Fruit fly (Drosophila melanogaster) S2 (cell line): ENCODE results near the gene HtrA2.

Source experiments
- CG8478 ChIP-seq: fragments of >200 bp; optimal IDR thresholded peaks from 2 replicates; lab custom pipeline; 2018
- CTCF ChIP-seq, 2 experiments: fragments of >200 bp; optimal IDR thresholded peaks; 2 replicates each; lab custom pipeline; 2018

- TF ChIP-seq CG8478 (no peak), CTCF (optimal IDR thresholded peaks at IDR 0.05; lab: Kevin White, UChicago) (no peak)
Observed at dm6 chr3R:14465183-14465582, 46.3 kb downstream of the HtrA2 start.
